Worm (Caenorhabditis elegans): ENCODE data around the gene let-268.

Gene let-268

ce11 chrII:10017528-10017927 lies 22.3 kb downstream of the let-268 start (continued):
- TF ChIP-seq hlh-11 (tag; optimal IDR thresholded peaks at IDR 0.05), result no peak
- no peak for TF ChIP-seq nhr-48 (tag; optimal IDR thresholded peaks at IDR 0.05)

- no peak for TF ChIP-seq mdt-29 (GFP tag; IDR thresholded peaks at IDR 0.05)
- TF ChIP-seq mxl-3 (GFP tag; optimal IDR thresholded peaks at IDR 0.05), result peak; percentile 91
- TF ChIP-seq nhr-77 (tag; optimal IDR thresholded peaks at IDR 0.05), result no peak
- no peak for TF ChIP-seq jun-1 (tag; optimal IDR thresholded peaks at IDR 0.05)
- TF ChIP-seq ztf-7 (tag; optimal IDR thresholded peaks at IDR 0.05), result no peak
- TF ChIP-seq ceh-20 (GFP tag; IDR thresholded peaks at IDR 0.05), result 0 out of 2 replicates have a peak, but pooled peaks have one; percentile 34
- TF ChIP-seq hmg-1.1 (GFP tag; IDR thresholded peaks at IDR 0.05), result peak; percentile 77
- TF ChIP-seq php-3 (GFP tag; IDR thresholded peaks at IDR 0.05), result 0 out of 2 replicates have a peak, but pooled peaks have one; percentile 22
- TF ChIP-seq saeg-2 (GFP tag; IDR thresholded peaks at IDR 0.05), result no peak
- TF ChIP-seq T20F7.1 (GFP tag; optimal IDR thresholded peaks at IDR 0.05), result no peak
- no peak for TF ChIP-seq snpc-4 (tag; optimal IDR thresholded peaks at IDR 0.05)
- TF ChIP-seq egl-27 (tag; optimal IDR thresholded peaks at IDR 0.05), result peak; percentile 15
- no peak for TF ChIP-seq zag-1 (tag; optimal IDR thresholded peaks at IDR 0.05)
- TF ChIP-seq skn-1 (tag; optimal IDR thresholded peaks at IDR 0.05), result no peak
- peak; percentile 63 for TF ChIP-seq set-16 (GFP tag; IDR thresholded peaks at IDR 0.05)
- TF ChIP-seq dmd-9 (GFP tag; IDR thresholded peaks at IDR 0.05), result no peak
- no peak for TF ChIP-seq snpc-1.2 (GFP tag; IDR thresholded peaks at IDR 0.05)
- TF ChIP-seq zfp-2 (tag; optimal IDR thresholded peaks at IDR 0.05), result no peak
- TF ChIP-seq hlh-30 (tag; optimal IDR thresholded peaks at IDR 0.05; ENCODE audit: insufficient read depth), result peak; percentile 55
- no peak for TF ChIP-seq duxl-1 (tag; optimal IDR thresholded peaks at IDR 0.05; ENCODE audit: poor library complexity)
- 0 out of 2 replicates have a peak, but pooled peaks have one; percentile 21 for TF ChIP-seq dmd-8 (GFP tag; IDR thresholded peaks at IDR 0.05)
- no peak for TF ChIP-seq lin-38 (GFP tag; IDR thresholded peaks at IDR 0.05)
- TF ChIP-seq nhr-111 (GFP tag; optimal IDR thresholded peaks at IDR 0.05), result no peak
- TF ChIP-seq ces-1 (GFP tag; optimal IDR thresholded peaks at IDR 0.05), result no peak
- no peak for TF ChIP-seq lin-29 (GFP tag; IDR thresholded peaks at IDR 0.05)
- TF ChIP-seq ceh-32 (tag; optimal IDR thresholded peaks at IDR 0.05; ENCODE audit: poor library complexity), result no peak
- no peak for TF ChIP-seq fos-1 (tag; optimal IDR thresholded peaks at IDR 0.05)
- TF ChIP-seq daf-12 (tag; optimal IDR thresholded peaks at IDR 0.05), result no peak
- peak; percentile 84 for TF ChIP-seq aha-1 (tag)
- peak; percentile 11 for TF ChIP-seq mep-1 (tag; optimal IDR thresholded peaks at IDR 0.05)
- TF ChIP-seq lim-7 (GFP tag; IDR thresholded peaks at IDR 0.05), result no peak
- TF ChIP-seq ceh-82 (tag; optimal IDR thresholded peaks at IDR 0.05), result no peak
- TF ChIP-seq arid-1 (GFP tag; conservative IDR thresholded peaks at IDR 0.05), result no peak
- peak; percentile 7 for TF ChIP-seq spr-3 (GFP tag; optimal IDR thresholded peaks at IDR 0.05)
- TF ChIP-seq sdz-12 (GFP tag; optimal IDR thresholded peaks at IDR 0.05), result no peak
- TF ChIP-seq ceh-62 (tag; optimal IDR thresholded peaks at IDR 0.05), result no peak
- no peak for TF ChIP-seq lin-1 (GFP tag; IDR thresholded peaks at IDR 0.05)
- no peak for TF ChIP-seq daf-16 (GFP tag; optimal IDR thresholded peaks at IDR 0.05)
- TF ChIP-seq daf-16 (tag; optimal IDR thresholded peaks at IDR 0.05), result no peak
- no peak for TF ChIP-seq nhr-10 (tag; optimal IDR thresholded peaks at IDR 0.05)
- TF ChIP-seq Y5F2A.4 (GFP tag; optimal IDR thresholded peaks at IDR 0.05), result no peak
- no peak for TF ChIP-seq Y48G9A.11 (GFP tag; IDR thresholded peaks at IDR 0.05)
- TF ChIP-seq Y75B8A.6 (GFP tag; IDR thresholded peaks at IDR 0.05), result no peak
- peak; percentile 41 for TF ChIP-seq nhr-48 (tag; optimal IDR thresholded peaks at IDR 0.05)
- no peak for TF ChIP-seq attf-4 (tag; optimal IDR thresholded peaks at IDR 0.05)
- TF ChIP-seq nhr-42 (GFP tag; IDR thresholded peaks at IDR 0.05), result no peak
- TF ChIP-seq F49E8.2 (tag; optimal IDR thresholded peaks at IDR 0.05; ENCODE audit: borderline replicate concordance), result no peak
- TF ChIP-seq zip-11 (GFP tag; IDR thresholded peaks at IDR 0.05), result no peak
- TF ChIP-seq hif-1 (tag; optimal IDR thresholded peaks at IDR 0.05), result no peak
- no peak for TF ChIP-seq F10B5.3 (tag; optimal IDR thresholded peaks at IDR 0.05)
Measured at ce11 chrII:10016013-10016412, 23.8 kb downstream of the let-268 start, which contains the start of gene lec-2. Gene lec-2 (minus strand): TSS chrII:10016183.

Measured in whole organism, L4 larva.